Worm (Caenorhabditis elegans) whole organism, L2 larva: ENCODE results near the gene chil-17.

Experiments used
- C34F6.9 ChIP-seq: fragments of 150-350 bp; optimal IDR thresholded peaks from 2 replicates; lab custom pipeline; 2014; ENCODE audit warnings: missing biosample characterization, missing genetic modification characterization
- F13H6.1 ChIP-seq: sonication (generic microtip); optimal IDR thresholded peaks from 2 replicates; lab custom pipeline; 2016; ENCODE audit warnings: missing genetic modification characterization, missing compliant biosample characterization
- Y55F3AM.14 ChIP-seq: fragments of 200-800 bp; sonication (Bioruptor generic); optimal IDR thresholded peaks from 2 replicates; lab custom pipeline; 2018; ENCODE audit warnings: mild to moderate bottlenecking, missing genetic modification characterization, missing compliant biosample characterization
- ZK546.5 ChIP-seq: sonication (generic microtip); optimal IDR thresholded peaks from 2 replicates; lab custom pipeline; 2017; ENCODE audit warnings: missing biosample characterization, missing genetic modification characterization
- alr-1 ChIP-seq: fragments of 150-350 bp; optimal IDR thresholded peaks from 2 replicates; lab custom pipeline; 2014; ENCODE audit warnings: missing biosample characterization, missing genetic modification characterization
- aly-2 ChIP-seq: fragments of 150-350 bp; optimal IDR thresholded peaks from 2 replicates; lab custom pipeline; 2014; ENCODE audit warnings: missing biosample characterization, missing genetic modification characterization
- ama-1 ChIP-seq: fragments of 150-350 bp; optimal IDR thresholded peaks from 2 replicates; lab custom pipeline; 2018; ENCODE audit warnings: inconsistent platforms
- blmp-1 ChIP-seq: sonication (generic microtip); optimal IDR thresholded peaks from 2 replicates; lab custom pipeline; 2017; ENCODE audit warnings: missing genetic modification characterization, mild to moderate bottlenecking, missing compliant biosample characterization, antibody characterized with exemption, moderate library complexity; ENCODE audit not compliant: insufficient read depth
- ceh-16 ChIP-seq: fragments of 150-350 bp; optimal IDR thresholded peaks from 2 replicates; lab custom pipeline; 2014; ENCODE audit warnings: missing biosample characterization, missing genetic modification characterization
- ceh-82 ChIP-seq: fragments of 150-350 bp; optimal IDR thresholded peaks from 2 replicates; lab custom pipeline; 2014; ENCODE audit warnings: missing biosample characterization, missing genetic modification characterization
- crh-2 ChIP-seq: sonication (generic microtip); optimal IDR thresholded peaks from 2 replicates; lab custom pipeline; 2017; ENCODE audit warnings: missing biosample characterization, missing genetic modification characterization
- dmd-4 ChIP-seq: sonication (generic microtip); optimal IDR thresholded peaks from 2 replicates; lab custom pipeline; 2017; ENCODE audit warnings: missing biosample characterization, missing genetic modification characterization
- egl-27 ChIP-seq: sonication (generic microtip); optimal IDR thresholded peaks from 3 replicates; lab custom pipeline; 2017; ENCODE audit warnings: missing biosample characterization, missing genetic modification reagents, missing genetic modification characterization
- elt-3 ChIP-seq: sonication (generic microtip); optimal IDR thresholded peaks from 2 replicates; lab custom pipeline; 2017; ENCODE audit warnings: missing biosample characterization, missing genetic modification characterization
- fos-1 ChIP-seq: fragments of 150-350 bp; optimal IDR thresholded peaks from 2 replicates; lab custom pipeline; 2014; ENCODE audit warnings: missing biosample characterization, missing genetic modification characterization
- lin-13 ChIP-seq: fragments of 150-350 bp; optimal IDR thresholded peaks from 2 replicates; lab custom pipeline; 2014; ENCODE audit warnings: missing biosample characterization, missing genetic modification reagents, missing genetic modification characterization
- lin-39 ChIP-seq: fragments of 150-350 bp; optimal IDR thresholded peaks from 2 replicates; lab custom pipeline; 2014; ENCODE audit warnings: missing biosample characterization, missing genetic modification reagents, missing genetic modification characterization
- mab-5 ChIP-seq: fragments of 150-350 bp; optimal IDR thresholded peaks from 2 replicates; lab custom pipeline; 2014; ENCODE audit warnings: missing biosample characterization, missing genetic modification characterization
- mbf-1 ChIP-seq: sonication (generic microtip); optimal IDR thresholded peaks from 2 replicates; lab custom pipeline; 2017; ENCODE audit warnings: missing biosample characterization, missing genetic modification characterization
- mdl-1 ChIP-seq, 2 experiments: fragments of 150-350 bp in 1 of 2; sonication (generic microtip) in 1 of 2; optimal IDR thresholded peaks; 2 replicates each; lab custom pipeline; 2017; ENCODE audit warnings: missing biosample characterization in 2 of 2, missing genetic modification characterization in 2 of 2
- nhr-10 ChIP-seq: sonication (generic microtip); optimal IDR thresholded peaks from 2 replicates; lab custom pipeline; 2017; ENCODE audit warnings: missing biosample characterization, missing genetic modification characterization
- nhr-11 ChIP-seq: fragments of 150-350 bp; optimal IDR thresholded peaks from 2 replicates; lab custom pipeline; 2014; ENCODE audit warnings: missing biosample characterization, missing genetic modification characterization
- nhr-129 ChIP-seq: fragments of 150-350 bp; optimal IDR thresholded peaks from 2 replicates; lab custom pipeline; 2014; ENCODE audit warnings: missing biosample characterization, missing genetic modification characterization
- nhr-237 ChIP-seq: fragments of 150-350 bp; optimal IDR thresholded peaks from 2 replicates; lab custom pipeline; 2014; ENCODE audit warnings: missing biosample characterization, missing genetic modification characterization
- nhr-25 ChIP-seq: fragments of 150-350 bp; sonication (generic microtip); optimal IDR thresholded peaks from 3 replicates; lab custom pipeline; 2014; ENCODE audit warnings: missing biosample characterization, missing genetic modification characterization
- nhr-6 ChIP-seq: fragments of 150-350 bp; optimal IDR thresholded peaks from 2 replicates; lab custom pipeline; 2014; ENCODE audit warnings: missing biosample characterization, missing genetic modification characterization
- nhr-77 ChIP-seq: fragments of 150-350 bp; optimal IDR thresholded peaks from 2 replicates; lab custom pipeline; 2014; ENCODE audit warnings: missing biosample characterization, missing genetic modification characterization
- peb-1 ChIP-seq: fragments of 150-350 bp; optimal IDR thresholded peaks from 2 replicates; lab custom pipeline; 2014; ENCODE audit warnings: missing biosample characterization, missing genetic modification characterization
- sem-4 ChIP-seq: fragments of 150-350 bp; optimal IDR thresholded peaks from 2 replicates; lab custom pipeline; 2014; ENCODE audit warnings: missing biosample characterization, missing genetic modification reagents, missing genetic modification characterization
- sma-3 ChIP-seq: sonication (generic microtip); optimal IDR thresholded peaks from 2 replicates; lab custom pipeline; 2016; ENCODE audit warnings: missing genetic modification reagents, missing genetic modification characterization, missing compliant biosample characterization
- sma-9 ChIP-seq, 2 experiments: fragments of 150-350 bp in 1 of 2; sonication (generic microtip) in 1 of 2; optimal IDR thresholded peaks; 2 replicates each; lab custom pipeline; 2014 to 2016; ENCODE audit warnings: missing genetic modification characterization in 2 of 2, mild to moderate bottlenecking in 1 of 2, missing biosample characterization in 1 of 2, missing compliant biosample characterization in 1 of 2, missing genetic modification reagents in 1 of 2, moderate library complexity in 1 of 2
- unc-39 ChIP-seq: fragments of 150-350 bp; optimal IDR thresholded peaks from 2 replicates; lab custom pipeline; 2014; ENCODE audit warnings: missing biosample characterization, missing genetic modification characterization
- unc-55 ChIP-seq: fragments of 150-350 bp; sonication (generic microtip); optimal IDR thresholded peaks from 3 replicates; lab custom pipeline; 2014; ENCODE audit warnings: missing biosample characterization, missing genetic modification reagents, missing genetic modification characterization
- zag-1 ChIP-seq: fragments of 150-350 bp; optimal IDR thresholded peaks from 2 replicates; lab custom pipeline; 2014; ENCODE audit warnings: missing biosample characterization, missing genetic modification characterization
- ztf-4 ChIP-seq: fragments of 150-350 bp; optimal IDR thresholded peaks from 2 replicates; lab custom pipeline; 2014; ENCODE audit warnings: missing biosample characterization, missing genetic modification characterization

chil-17 gene

DNA sequence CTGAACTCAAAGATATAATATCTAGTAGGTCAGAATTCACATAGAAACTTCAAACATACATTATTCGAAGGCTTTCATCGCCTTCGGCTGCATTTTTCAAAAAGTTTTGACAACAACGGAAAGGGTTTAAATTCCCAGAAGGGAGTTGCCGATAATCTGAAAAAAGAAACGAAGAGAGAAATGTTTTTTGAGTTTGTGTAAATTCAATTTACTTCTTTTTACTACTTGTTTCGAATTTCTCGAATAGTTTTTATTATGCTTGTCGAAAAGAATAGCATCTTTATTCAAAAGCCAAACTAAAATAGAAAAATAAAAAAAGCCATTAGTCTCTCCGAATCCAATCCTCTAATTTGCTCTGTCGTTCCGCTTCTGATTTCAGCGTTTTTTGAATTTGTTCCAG is 8.8 kb downstream of the chil-17 start:
- TF ChIP-seq egl-27 (tag; lab: Kevin White, UChicago) (no peak), ama-1 (lab: Kevin White, UChicago) (no peak), mbf-1 (tag; lab: Kevin White, UChicago) (no peak), nhr-77 (no peak)

DNA sequence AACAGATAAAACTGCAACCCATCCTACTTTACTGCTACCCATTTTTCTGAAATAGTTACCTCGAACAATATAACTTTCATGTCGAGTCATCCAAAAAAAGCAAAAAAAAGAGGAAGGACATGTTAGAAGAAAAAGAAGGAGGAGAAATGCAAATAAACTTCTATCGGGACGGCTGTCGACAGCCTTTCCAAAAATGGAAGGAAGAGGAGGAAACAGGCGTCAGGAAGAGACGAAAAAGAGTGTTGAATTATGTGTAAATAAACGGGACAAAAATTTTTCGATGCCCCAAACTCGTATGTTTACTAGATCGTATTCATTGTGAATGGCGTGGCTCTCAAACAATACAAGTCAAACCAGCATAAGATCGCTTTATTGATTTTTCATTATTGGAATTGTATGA is 12.3 kb downstream of the chil-17 start, which contains the start of gene M176.5:
Gene M176.5, minus strand, starts transcription at position 101 of the 400 bp plus-strand sequence.
- TF ChIP-seq F13H6.1 (tag; lab: Kevin White, UChicago): peak; percentile 15
- no peak for TF ChIP-seq mdl-1 (tag; optimal IDR thresholded peaks at IDR 0.05; lab: Kevin White, UChicago)
- no peak for TF ChIP-seq sma-3

DNA sequence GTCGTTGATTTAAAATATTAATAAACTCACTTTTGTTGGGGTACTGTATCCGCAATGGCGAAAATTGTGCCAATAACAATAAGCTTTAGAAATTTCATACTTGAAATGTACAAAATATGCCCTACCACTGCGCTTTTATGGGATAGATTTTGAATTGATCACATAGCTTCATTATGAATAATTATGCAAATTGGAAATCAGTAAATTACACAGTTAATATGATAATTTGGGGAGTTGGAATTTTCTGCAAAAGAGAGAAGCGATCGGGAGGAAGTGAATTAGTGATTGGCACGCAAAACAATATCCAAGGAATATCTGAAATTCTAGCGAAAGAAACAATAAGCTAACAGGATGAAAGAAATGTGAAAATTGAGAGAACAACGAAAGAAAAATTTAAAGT is 13.9 kb downstream of the chil-17 start, which contains the start of gene M176.10:
Gene M176.10, minus strand, starts transcription at position 101 of the 400 bp plus-strand sequence.
- TF ChIP-seq sma-9 (GFP tag; optimal IDR thresholded peaks at IDR 0.05; lab: Kevin White, UChicago) (no peak), sma-9 (tag; optimal IDR thresholded peaks at IDR 0.05; lab: Kevin White, UChicago) (no peak), mdl-1 (tag; optimal IDR thresholded peaks at IDR 0.05; lab: Kevin White, UChicago) (no peak), Y55F3AM.14 (GFP tag; lab: Kevin White, UChicago) (no peak), nhr-11 (no peak), unc-39 (no peak), aly-2 (tag; lab: Kevin White, UChicago) (no peak), nhr-129 (tag; lab: Kevin White, UChicago) (no peak), ceh-16 (no peak), ztf-4 (no peak), mab-5 (tag; lab: Kevin White, UChicago) (no peak), sem-4 (tag; lab: Kevin White, UChicago) (no peak), egl-27 (tag; lab: Kevin White, UChicago) (no peak), nhr-237 (no peak), alr-1 (tag; lab: Kevin White, UChicago) (no peak), lin-39 (tag; lab: Kevin White, UChicago) (no peak)

DNA sequence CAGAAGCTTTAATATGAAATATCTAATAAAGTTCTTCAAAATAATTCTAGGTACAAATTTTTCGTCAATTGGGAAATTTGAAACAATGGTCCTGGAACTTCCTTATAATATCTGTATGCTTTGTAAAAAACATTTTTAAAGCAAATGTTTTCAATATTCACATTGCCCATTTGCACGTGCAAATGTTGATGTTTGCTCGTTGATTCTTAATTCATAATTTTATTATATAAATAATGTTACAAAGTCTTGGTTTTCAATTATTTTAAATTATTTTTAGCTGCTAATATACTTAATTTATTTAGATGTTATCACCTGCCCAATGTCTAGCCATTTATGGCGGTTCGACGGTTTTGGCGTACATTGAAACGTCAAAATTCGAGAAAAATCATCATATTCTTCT is 18.0 kb downstream of the chil-17 start, which contains the start of gene M176.11:
Gene M176.11, plus strand, starts transcription at position 301 of the 400 bp plus-strand sequence.
- TF ChIP-seq unc-39 (no peak), zag-1 (tag; lab: Kevin White, UChicago) (no peak), nhr-10 (no peak), nhr-25 (tag; lab: Kevin White, UChicago) (no peak), fos-1 (no peak), unc-55 (GFP tag; lab: Kevin White, UChicago) (no peak), sem-4 (tag; lab: Kevin White, UChicago) (no peak), aly-2 (tag; lab: Kevin White, UChicago) (no peak), ama-1 (lab: Kevin White, UChicago) (no peak), blmp-1 (tag; lab: Kevin White, UChicago) (no peak), sma-3 (no peak), ZK546.5 (tag; lab: Kevin White, UChicago) (no peak), ceh-16 (no peak), dmd-4 (tag; lab: Kevin White, UChicago) (no peak), nhr-6 (tag; lab: Kevin White, UChicago) (no peak), nhr-129 (tag; lab: Kevin White, UChicago) (no peak), mab-5 (tag; lab: Kevin White, UChicago) (no peak)

DNA sequence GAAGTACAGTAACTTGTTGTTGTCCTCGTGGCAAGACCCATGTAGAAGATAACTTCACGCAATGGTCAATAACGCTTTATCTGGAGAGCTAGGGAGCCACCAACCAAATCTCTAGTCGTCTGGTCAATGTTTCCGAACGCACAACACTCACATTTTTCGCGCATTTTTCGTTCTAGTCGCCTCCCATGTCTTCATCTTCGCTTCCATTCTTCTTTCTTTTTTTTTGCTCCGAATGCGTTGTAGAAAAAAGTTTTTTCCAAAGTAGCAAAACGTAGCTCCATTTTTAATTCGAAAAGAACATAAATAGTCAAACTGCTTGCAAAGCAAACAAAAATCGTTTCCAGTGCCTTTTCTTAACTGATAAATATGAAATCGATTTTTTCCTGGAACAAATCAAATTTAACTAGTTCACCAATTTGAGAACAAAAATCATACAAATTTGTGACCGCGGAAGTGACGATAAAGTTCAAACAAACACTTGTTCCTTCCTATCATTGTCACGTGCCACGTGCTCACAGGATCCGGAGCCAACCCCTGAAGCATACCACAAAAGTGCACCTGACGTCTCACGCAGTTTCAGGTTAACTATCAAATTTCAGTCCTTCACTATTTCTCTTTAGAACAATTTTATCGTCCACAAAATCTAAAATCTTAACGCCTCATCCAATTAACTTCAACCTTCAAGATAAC is 21.0 kb downstream of the chil-17 start:
- TF ChIP-seq nhr-237 (no peak), nhr-77 (no peak), elt-3 (tag; lab: Kevin White, UChicago) (no peak), alr-1 (tag; lab: Kevin White, UChicago) (no peak), nhr-10 (no peak), F13H6.1 (tag; lab: Kevin White, UChicago) (no peak), lin-13 (GFP tag; lab: Kevin White, UChicago) (no peak), ama-1 (lab: Kevin White, UChicago) (no peak), unc-55 (GFP tag; lab: Kevin White, UChicago) (no peak), mab-5 (tag; lab: Kevin White, UChicago) (no peak), dmd-4 (tag; lab: Kevin White, UChicago) (no peak), unc-39 (no peak), peb-1 (no peak), ceh-82 (tag; lab: Kevin White, UChicago) (no peak), C34F6.9 (no peak), crh-2 (tag; lab: Kevin White, UChicago) (no peak), mdl-1 (tag; optimal IDR thresholded peaks at IDR 0.05; lab: Kevin White, UChicago) (no peak)
